Fruit fly (Drosophila melanogaster): ENCODE data around the gene CG14565.

Gene CG14565

DNA sequence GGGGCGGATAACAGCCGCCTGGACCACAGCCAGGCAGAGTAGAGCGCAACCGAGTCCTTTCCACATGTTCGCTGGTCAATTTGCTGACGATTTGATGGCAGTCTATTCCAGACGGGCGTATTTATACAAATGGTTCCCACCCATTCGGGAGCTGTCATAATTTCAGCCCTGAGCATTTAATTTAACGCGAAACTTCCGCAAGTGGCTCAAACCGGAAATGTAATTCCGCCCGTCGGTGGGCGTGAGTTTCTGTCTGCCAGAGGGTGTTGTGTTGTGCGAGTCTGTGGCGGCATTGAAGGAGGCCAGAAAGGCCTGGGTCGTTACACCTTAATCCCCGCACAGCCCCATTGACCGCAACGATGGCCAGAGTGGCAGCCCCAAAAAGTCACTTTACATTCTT, at the start of gene CG14565:
Gene CG14565, minus strand, starts transcription at position 101 of the 400 bp plus-strand sequence.
- no peak for TF ChIP-seq noc (tag; optimal IDR thresholded peaks at IDR 0.05)

DNA sequence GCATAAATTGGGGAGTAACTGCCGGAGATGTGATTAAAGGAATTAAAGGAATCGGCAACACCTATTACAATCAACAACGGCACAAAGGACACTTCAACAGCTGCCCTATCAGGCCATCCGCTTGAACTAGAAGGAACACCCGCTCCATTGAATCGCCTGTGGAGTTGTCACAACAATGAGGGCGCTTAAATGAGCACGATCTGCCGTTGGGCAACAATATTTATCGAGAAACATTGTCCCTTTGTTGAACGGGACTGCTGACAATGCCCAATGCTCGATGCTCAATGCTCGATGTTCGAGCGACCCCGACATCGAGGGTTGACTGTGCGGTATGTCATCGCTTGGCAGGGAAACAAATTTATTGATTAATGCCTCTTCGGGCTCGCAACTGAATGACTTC, 43.8 kb upstream of the CG14565 start:
- TF ChIP-seq noc (tag; optimal IDR thresholded peaks at IDR 0.05) = no peak

dm6 chr3L:21773855-21774254, 29.8 kb upstream of the CG14565 start:
- TF ChIP-seq noc (tag; optimal IDR thresholded peaks at IDR 0.05) = no peak

dm6 chr3L:21770328-21770727, 26.3 kb upstream of the CG14565 start, which contains the start of gene Syn1:
Syn1 (minus strand) TSS chr3L:21770534.
- no peak for TF ChIP-seq noc (tag; optimal IDR thresholded peaks at IDR 0.05)

DNA sequence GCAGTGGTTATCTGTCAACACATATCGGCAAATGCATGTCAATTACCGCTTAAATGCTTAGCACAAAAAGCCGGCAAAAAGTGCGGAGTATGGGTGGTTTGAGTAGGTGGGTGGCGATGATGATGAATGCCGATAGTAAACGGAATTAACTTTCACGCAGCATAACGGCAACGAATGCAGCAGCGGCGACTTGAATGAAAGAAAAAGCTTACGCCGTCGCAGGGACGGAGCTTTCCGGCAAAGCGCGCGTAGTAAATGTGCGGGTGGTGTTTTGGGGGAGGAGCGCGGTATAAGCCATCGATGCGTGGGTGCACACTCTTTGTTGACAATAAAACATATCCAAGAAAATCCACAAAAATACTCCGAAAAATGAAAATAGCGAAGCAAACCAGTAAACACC, 25.4 kb upstream of the CG14565 start, which contains the start of gene CG7370:
Gene CG7370, plus strand, starts transcription at position 301 of the 400 bp plus-strand sequence.
- no peak for TF ChIP-seq noc (tag; optimal IDR thresholded peaks at IDR 0.05)

- TF ChIP-seq noc (tag; optimal IDR thresholded peaks at IDR 0.05) = no peak
These were observed 21.9 kb upstream of the CG14565 start for dm6 chr3L:21765931-21766330.

DNA sequence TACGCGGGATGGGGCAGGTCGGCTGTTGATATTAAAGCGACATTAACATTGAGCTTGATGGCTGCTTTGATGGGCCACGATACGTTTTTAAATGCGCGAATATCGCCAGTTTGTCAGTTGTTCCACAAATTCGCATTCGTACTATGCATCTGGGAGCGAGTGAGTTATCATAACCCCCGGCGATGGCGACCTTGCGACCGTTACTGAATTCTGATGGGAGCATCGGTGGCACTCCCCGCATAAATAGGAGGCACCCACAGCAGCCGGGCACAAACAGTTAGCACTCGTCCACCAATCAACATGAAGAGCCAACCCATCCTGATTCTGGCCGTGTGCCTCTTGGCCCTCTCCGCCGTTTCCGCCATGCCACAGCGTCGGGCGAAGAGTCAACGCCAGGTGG, 12.8 kb upstream of the CG14565 start, which contains the start of gene CG14564:
Gene CG14564, plus strand, starts transcription at position 301 of the 400 bp plus-strand sequence.
- TF ChIP-seq noc (tag; optimal IDR thresholded peaks at IDR 0.05) = no peak

- TF ChIP-seq noc (tag; optimal IDR thresholded peaks at IDR 0.05) = no peak
These were observed 2.8 kb downstream of the CG14565 start, which contains the start of gene CG14572 for dm6 chr3L:21741234-21741633. CG14572 (plus strand) TSS chr3L:21741534.

dm6 chr3L:21740209-21740608, 3.9 kb downstream of the CG14565 start, which contains the start of gene CG14566:
CG14566 (minus strand) TSS chr3L:21740309.
- TF ChIP-seq noc (tag; optimal IDR thresholded peaks at IDR 0.05) = no peak

DNA sequence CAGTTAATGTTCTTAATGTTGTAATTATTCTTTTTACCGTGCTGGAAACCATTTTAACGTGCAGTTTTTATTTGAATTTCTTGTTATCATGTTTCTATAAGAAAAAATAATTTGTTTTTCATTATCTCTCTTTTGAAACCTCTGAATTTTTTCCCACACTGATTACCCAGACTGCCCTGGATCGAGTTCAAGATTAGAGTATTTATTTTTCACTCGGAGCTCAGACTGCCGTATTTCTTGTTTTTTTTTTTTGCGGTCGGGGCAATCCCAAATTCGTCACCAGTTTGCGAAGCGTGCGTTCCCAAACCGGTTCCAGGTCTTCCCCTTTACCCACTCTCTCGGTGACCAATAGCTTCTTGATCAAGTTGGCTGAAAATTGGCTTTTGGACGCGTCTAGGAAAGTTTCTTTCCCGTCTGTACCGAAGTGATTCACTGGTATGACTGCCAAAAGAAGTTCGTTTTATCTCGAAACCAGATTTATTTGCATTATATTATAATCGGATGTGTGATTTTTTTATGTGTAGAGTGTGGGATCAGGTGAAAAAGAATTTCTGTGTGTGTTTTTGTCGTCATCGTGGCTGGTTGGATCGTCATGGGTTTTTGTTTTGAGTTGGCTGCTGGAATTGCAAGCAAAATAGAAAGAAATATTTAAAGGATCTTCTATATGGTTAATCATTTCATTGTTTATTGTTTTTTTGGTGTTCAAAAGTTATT, 4.9 kb downstream of the CG14565 start:
- TF ChIP-seq noc (tag; optimal IDR thresholded peaks at IDR 0.05) = no peak

DNA sequence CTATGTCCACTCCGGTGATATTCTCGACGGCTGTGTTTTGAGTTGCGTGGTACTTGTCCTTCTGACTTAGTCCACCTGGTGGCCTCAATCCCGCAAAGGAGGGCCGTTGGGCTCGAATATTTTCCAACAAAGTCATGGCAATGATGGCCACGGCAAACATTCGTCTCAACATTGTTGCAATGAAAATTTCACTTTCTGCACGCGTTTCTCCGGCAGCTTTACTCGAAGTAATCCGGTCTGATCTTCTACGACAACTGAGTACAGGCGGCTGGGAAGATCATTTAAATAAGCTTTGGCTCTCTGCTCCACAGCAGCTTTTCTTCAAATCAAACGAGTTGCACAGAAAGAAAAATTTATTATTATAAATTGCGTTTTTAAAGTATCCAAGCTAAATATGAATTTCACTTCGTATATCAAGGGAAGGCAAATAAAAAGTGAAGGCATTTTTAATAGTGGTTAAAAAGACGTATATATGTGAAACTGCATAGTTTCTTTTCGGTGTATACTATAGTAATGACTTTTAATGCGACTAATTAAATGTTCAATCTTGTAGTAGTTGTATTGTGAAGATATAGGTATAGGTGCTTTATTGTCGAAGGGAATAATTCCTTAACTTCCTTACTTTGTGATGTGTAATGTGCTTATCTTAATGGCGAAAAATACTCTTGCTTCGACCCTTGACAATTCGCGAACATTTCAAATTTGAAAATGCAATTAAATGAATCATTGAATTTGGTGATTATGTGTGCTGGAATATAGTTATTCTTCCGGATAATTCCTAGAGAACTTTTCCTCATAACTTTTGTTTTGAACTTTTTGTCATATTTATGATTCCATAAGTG, 5.7 kb downstream of the CG14565 start, which contains the start of gene CG14567:
Gene CG14567, minus strand, starts transcription at position 256 of the 842 bp plus-strand sequence.
- no peak for TF ChIP-seq noc (tag; optimal IDR thresholded peaks at IDR 0.05)

dm6 chr3L:21733799-21734198, 10.3 kb downstream of the CG14565 start, which contains the start of gene CG14573:
CG14573 (plus strand) TSS chr3L:21734099.
- no peak for TF ChIP-seq noc (tag; optimal IDR thresholded peaks at IDR 0.05)

DNA sequence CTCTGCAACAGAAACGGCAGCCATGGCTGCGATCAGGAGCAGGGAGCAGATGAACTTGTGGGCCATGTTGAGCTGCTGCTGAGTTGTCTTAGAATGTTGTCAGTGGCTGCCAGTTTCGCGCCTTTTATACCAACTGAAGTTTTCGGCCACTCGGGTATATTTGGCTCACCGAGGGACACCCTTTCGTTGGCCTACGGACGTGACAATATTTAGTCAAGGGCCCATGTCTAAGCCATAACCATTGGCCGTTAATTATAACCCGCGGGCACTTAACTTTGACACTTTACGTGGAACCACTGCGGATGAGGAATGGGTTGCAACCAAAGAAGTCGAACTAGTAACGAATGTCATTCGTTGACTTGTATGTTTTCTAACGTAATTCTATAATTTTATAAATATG, 10.7 kb downstream of the CG14565 start, which contains the start of gene CG14568:
Gene CG14568, minus strand, starts transcription at position 101 of the 400 bp plus-strand sequence.
- TF ChIP-seq noc (tag; optimal IDR thresholded peaks at IDR 0.05) = no peak

DNA sequence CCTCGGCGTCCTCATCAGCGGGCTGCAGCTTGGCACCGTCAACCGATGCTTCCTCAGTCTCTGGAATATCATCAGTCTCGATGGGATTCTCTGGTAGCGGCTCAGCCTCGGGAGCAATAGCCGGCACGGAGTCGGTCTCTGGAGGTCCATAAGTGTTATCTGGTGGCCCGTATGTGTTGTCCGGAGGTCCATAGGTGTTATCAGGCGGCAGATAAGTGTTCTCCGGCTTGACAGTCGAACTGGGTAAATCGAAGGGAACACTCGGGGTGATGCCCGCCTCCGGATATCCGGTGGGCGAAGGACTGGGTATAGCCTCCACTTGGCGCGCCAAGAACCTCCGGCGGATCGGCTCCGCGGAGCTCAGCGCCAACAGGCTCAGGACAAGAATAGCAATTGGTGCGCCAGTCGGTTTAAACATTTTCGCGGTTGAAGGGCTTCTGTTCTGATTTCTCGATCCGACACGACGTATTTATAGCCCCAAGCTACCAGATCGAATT, 12.9 kb downstream of the CG14565 start, which contains the start of gene CG14569:
Gene CG14569, minus strand, starts transcription at position 447 of the 497 bp plus-strand sequence.
- no peak for TF ChIP-seq noc (tag; optimal IDR thresholded peaks at IDR 0.05)

dm6 chr3L:21730354-21730753, 13.7 kb downstream of the CG14565 start, which contains the start of gene CG14570:
CG14570 (minus strand) TSS chr3L:21730454.
- TF ChIP-seq noc (tag; optimal IDR thresholded peaks at IDR 0.05) = no peak

DNA sequence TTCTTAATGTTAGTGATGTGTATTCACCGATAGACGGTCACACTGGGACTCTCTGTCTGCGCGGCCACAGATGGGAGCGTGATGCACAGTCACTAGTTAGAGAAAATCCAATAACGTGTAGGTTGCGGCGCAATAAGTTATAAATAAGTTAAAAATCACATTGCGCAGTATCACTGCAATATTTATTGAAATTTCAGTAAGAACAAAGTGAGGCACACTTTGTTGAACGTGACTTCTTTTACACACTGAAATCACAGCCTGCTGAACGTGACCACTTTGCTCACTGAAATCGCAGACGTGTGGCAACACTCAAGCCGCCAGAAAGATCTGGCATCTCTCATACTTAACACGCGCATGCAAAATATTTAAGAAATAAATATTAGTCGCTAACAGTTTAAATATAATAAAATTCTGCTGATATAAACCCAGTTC, 15.4 kb downstream of the CG14565 start, which contains the start of the genes CG11247 and Polr2H:
Gene CG11247, minus strand, starts transcription at position 191 of the 432 bp plus-strand sequence.
Gene Polr2H, plus strand, starts transcription at position 317 of the 432 bp plus-strand sequence.
- peak; percentile 62 for TF ChIP-seq noc (tag; optimal IDR thresholded peaks at IDR 0.05)

All from whole organism, larva.